Fruit fly (Drosophila melanogaster) whole organism, adult: ENCODE results near the gene CG32832.

Experiments
- CG11617 ChIP-seq: fragments of 200-800 bp; sonication (Bioruptor generic); optimal IDR thresholded peaks from 2 replicates; lab custom pipeline; 2017; ENCODE audit warnings: mild to moderate bottlenecking, missing biosample characterization, missing genetic modification reagents, missing genetic modification characterization
- CG1620 ChIP-seq: fragments of 200-800 bp; sonication (Bioruptor generic); optimal IDR thresholded peaks from 2 replicates; lab custom pipeline; 2016; ENCODE audit warnings: missing biosample characterization, missing genetic modification characterization
- Hr96 ChIP-seq: fragments of 200-800 bp; sonication (Bioruptor generic); optimal IDR thresholded peaks from 2 replicates; lab custom pipeline; 2016; ENCODE audit warnings: missing biosample characterization, missing genetic modification characterization
- cic ChIP-seq: fragments of 200-800 bp; sonication (Bioruptor generic); optimal IDR thresholded peaks from 2 replicates; lab custom pipeline; 2017; ENCODE audit warnings: missing biosample characterization, mild to moderate bottlenecking, missing genetic modification characterization, moderate library complexity
- cnc ChIP-seq, 2 experiments: fragments of >200 bp; optimal IDR thresholded peaks; 2 replicates each; lab custom pipeline; 2017
- pad ChIP-seq: fragments of 200-800 bp; sonication (Bioruptor generic); optimal IDR thresholded peaks from 3 replicates; lab custom pipeline; 2017; ENCODE audit warnings: missing biosample characterization, missing genetic modification characterization, mild to moderate bottlenecking, moderate library complexity, missing genetic modification reagents

DNA sequence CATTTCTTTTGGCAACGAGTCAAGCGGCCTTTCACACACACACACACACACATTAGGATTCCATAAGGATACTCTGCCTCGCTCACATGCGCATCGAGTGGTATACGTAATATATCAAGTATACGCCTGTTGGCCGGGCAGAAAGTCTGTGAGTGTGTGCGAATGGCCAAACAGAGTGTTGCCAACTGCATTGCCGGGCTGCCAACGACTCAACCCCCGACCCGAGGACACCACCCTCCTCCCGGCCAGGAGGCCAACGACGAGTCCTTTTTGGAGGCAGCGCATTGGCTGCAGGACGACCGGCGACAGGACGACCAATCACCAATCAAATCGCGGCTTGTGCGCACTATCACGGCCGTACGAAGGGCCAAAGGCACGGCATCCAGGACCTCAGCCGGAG, 1.4 kb downstream of the CG32832 start:
- TF ChIP-seq pad (GFP tag; lab: Kevin White, UChicago) (no peak), cic (GFP tag; lab: Kevin White, UChicago) (no peak), Hr96 (GFP tag; lab: Kevin White, UChicago) (no peak), cnc (optimal IDR thresholded peaks at IDR 0.05; lab: Kevin White, UChicago) (no peak), CG1620 (GFP tag; lab: Kevin White, UChicago) (no peak), CG11617 (GFP tag; lab: Kevin White, UChicago) (no peak)
